Worm (Caenorhabditis elegans): ENCODE results near the gene fbxa-142.

fbxa-142 gene

DNA sequence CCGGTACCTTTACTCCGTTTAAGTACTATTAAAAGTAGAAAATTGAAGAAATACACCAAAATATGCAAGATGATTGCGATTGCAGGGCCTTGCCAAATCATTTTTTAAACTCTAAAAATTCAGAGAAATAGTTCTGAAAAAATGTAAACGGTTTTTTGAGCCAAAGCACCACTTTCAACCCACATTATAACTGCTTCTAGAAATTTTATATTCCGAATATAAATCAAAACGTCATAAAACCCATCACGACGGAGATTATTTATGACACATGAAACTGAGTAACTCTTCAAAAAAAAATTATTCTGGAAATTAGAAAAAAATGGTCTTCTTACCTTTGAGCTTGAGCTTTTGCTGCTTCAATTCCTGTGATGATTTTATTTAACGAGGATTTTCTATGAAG, 16.9 kb downstream of the fbxa-142 start, which contains the start of gene srxa-16:
srxa-16 (minus strand) TSS at position 101 of the 400 bp plus-strand sequence.
- TF ChIP-seq B0261.1 (tag; optimal IDR thresholded peaks at IDR 0.05) (no peak), Y95B8A.8 (GFP tag; IDR thresholded peaks at IDR 0.05) (no peak), Y53G8AR.9 (GFP tag; conservative IDR thresholded peaks at IDR 0.05) (no peak), akir-1 (GFP tag; optimal IDR thresholded peaks at IDR 0.05) (no peak), snpc-1.3 (tag; optimal IDR thresholded peaks at IDR 0.05; ENCODE audit: insufficient read depth) (no peak), hsf-1 (GFP tag; IDR thresholded peaks at IDR 0.05) (no peak), cebp-2 (GFP tag; IDR thresholded peaks at IDR 0.05) (no peak), aptf-2 (GFP tag; conservative IDR thresholded peaks at IDR 0.05) (no peak), ceh-40 (GFP tag; IDR thresholded peaks at IDR 0.05) (no peak), lsl-1 (GFP tag; optimal IDR thresholded peaks at IDR 0.05) (no peak), tbx-9 (tag; optimal IDR thresholded peaks at IDR 0.05; ENCODE audit: borderline replicate concordance) (no peak), rec-8 (tag; optimal IDR thresholded peaks at IDR 0.05) (no peak), ztf-25 (GFP tag; IDR thresholded peaks at IDR 0.05) (no peak), Y67H2A.10 (GFP tag; conservative IDR thresholded peaks at IDR 0.05) (no peak), dox-1 (GFP tag; IDR thresholded peaks at IDR 0.05) (no peak)

- TF ChIP-seq ztf-26 (tag; optimal IDR thresholded peaks at IDR 0.05) (no peak), unc-62 (GFP tag; optimal IDR thresholded peaks at IDR 0.05) (no peak), F39B2.1 (GFP tag; IDR thresholded peaks at IDR 0.05) (no peak)
These were observed 27.6 kb downstream of the fbxa-142 start, which contains the start of gene argk-1 for ce11 chrV:16103594-16103993. Gene argk-1, plus strand, starts transcription at chrV:16103894.

ce11 chrV:16100103-16100730, 30.9 kb downstream of the fbxa-142 start, which contains the start of gene cth-1:
Gene cth-1, plus strand, starts transcription at chrV:16100680.
- TF ChIP-seq nhr-80 (tag; optimal IDR thresholded peaks at IDR 0.05) (peak; percentile 68), cebp-1 (GFP tag; IDR thresholded peaks at IDR 0.05) (no peak), cebp-1 (tag; optimal IDR thresholded peaks at IDR 0.05) (no peak)

DNA sequence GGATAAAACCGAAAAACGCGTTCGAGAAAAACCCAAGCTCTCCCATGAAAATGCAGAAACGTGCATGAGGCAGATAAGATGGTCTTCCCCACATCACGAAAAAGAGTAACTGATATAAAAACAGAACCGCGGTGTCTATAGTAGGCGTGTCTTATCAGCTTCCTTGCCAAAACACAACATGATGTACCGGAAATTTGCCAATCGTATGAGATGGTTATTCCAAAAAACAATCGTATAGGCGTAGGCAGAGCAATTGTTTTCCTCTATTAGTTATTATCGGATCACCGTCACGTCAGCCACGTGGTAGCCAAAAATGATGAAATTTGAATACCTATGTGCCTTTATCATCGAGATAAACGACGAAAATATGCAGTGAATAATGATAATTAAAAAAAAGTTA, 31.7 kb downstream of the fbxa-142 start, which contains the start of gene str-7:
str-7 (minus strand) TSS at position 101 of the 400 bp plus-strand sequence.
- no peak for TF ChIP-seq aptf-3 (GFP tag; IDR thresholded peaks at IDR 0.05)
- TF ChIP-seq dox-1 (GFP tag; IDR thresholded peaks at IDR 0.05) = no peak
- TF ChIP-seq xnd-1 (tag; optimal IDR thresholded peaks at IDR 0.05) = no peak
- no peak for TF ChIP-seq chd-7 (tag; optimal IDR thresholded peaks at IDR 0.05)
- no peak for TF ChIP-seq B0019.2 (GFP tag; conservative IDR thresholded peaks at IDR 0.05)
- TF ChIP-seq F10E7.11 (tag; optimal IDR thresholded peaks at IDR 0.05) = no peak
- no peak for TF ChIP-seq mcd-1 (GFP tag; IDR thresholded peaks at IDR 0.05)
- no peak for TF ChIP-seq madf-3 (GFP tag; IDR thresholded peaks at IDR 0.05)
- no peak for TF ChIP-seq K11D2.4 (GFP tag; IDR thresholded peaks at IDR 0.05)
- no peak for TF ChIP-seq rcor-1 (GFP tag; IDR thresholded peaks at IDR 0.05)
- no peak for TF ChIP-seq nfya-2 (GFP tag; IDR thresholded peaks at IDR 0.05)
- TF ChIP-seq efl-1 (GFP tag; optimal IDR thresholded peaks at IDR 0.05) = no peak
- TF ChIP-seq B0035.1 (tag; optimal IDR thresholded peaks at IDR 0.05) = no peak
- no peak for TF ChIP-seq dpff-1 (tag; optimal IDR thresholded peaks at IDR 0.05)
- no peak for TF ChIP-seq lag-1 (GFP tag; IDR thresholded peaks at IDR 0.05)
- no peak for TF ChIP-seq ZK185.1 (tag; optimal IDR thresholded peaks at IDR 0.05; ENCODE audit: poor library complexity, severe bottlenecking)
- TF ChIP-seq T26A5.8 (tag; optimal IDR thresholded peaks at IDR 0.05) = no peak

Measured in whole organism, young adult.